Worm (Caenorhabditis elegans) whole organism, L3 larva: ENCODE measurements around the gene scl-5.
A peak's percentile ranks its signal among the peaks of the same experiment; 100 is the strongest.

ENCODE experiments used
- R02D3.7 ChIP-seq: fragments of 150-350 bp; optimal IDR thresholded peaks from 2 replicates; lab custom pipeline; 2014; ENCODE audit warnings: missing biosample characterization, missing genetic modification characterization
- ZK546.5 ChIP-seq: sonication (generic microtip); optimal IDR thresholded peaks from 2 replicates; lab custom pipeline; 2017; ENCODE audit warnings: missing biosample characterization, missing genetic modification characterization
- aly-2 ChIP-seq: fragments of 150-350 bp; optimal IDR thresholded peaks from 2 replicates; lab custom pipeline; 2014; ENCODE audit warnings: missing biosample characterization, missing genetic modification characterization
- ama-1 ChIP-seq: fragments of 150-350 bp; optimal IDR thresholded peaks from 2 replicates; lab custom pipeline; 2018
- ceh-16 ChIP-seq: sonication (generic microtip); optimal IDR thresholded peaks from 2 replicates; lab custom pipeline; 2017; ENCODE audit warnings: missing biosample characterization, missing genetic modification characterization
- ceh-82 ChIP-seq: fragments of 150-350 bp; optimal IDR thresholded peaks from 2 replicates; lab custom pipeline; 2014; ENCODE audit warnings: missing biosample characterization, missing genetic modification characterization
- ceh-9 ChIP-seq: sonication (generic microtip); optimal IDR thresholded peaks from 2 replicates; lab custom pipeline; 2018; ENCODE audit warnings: missing biosample characterization, missing genetic modification characterization
- daf-12 ChIP-seq: fragments of 150-350 bp; optimal IDR thresholded peaks from 2 replicates; lab custom pipeline; 2014; ENCODE audit warnings: missing biosample characterization, missing genetic modification reagents, missing genetic modification characterization
- egl-5 ChIP-seq: fragments of 150-350 bp; optimal IDR thresholded peaks from 2 replicates; lab custom pipeline; 2017; ENCODE audit warnings: missing biosample characterization, missing genetic modification reagents, missing genetic modification characterization, inconsistent platforms
- elt-1 ChIP-seq: fragments of 150-350 bp; optimal IDR thresholded peaks from 2 replicates; lab custom pipeline; 2014; ENCODE audit warnings: missing biosample characterization, missing genetic modification characterization
- elt-2 ChIP-seq: sonication (generic microtip); optimal IDR thresholded peaks from 2 replicates; lab custom pipeline; 2016; ENCODE audit warnings: missing genetic modification reagents, mild to moderate bottlenecking, missing genetic modification characterization, missing compliant biosample characterization
- elt-3 ChIP-seq, 3 experiments: fragments of 150-350 bp in 1 of 3; sonication (generic microtip) in 2 of 3; optimal IDR thresholded peaks; 2 replicates in 2 of 3; 4 replicates in 1 of 3; lab custom pipeline; 2014 to 2017; ENCODE audit warnings: missing biosample characterization in 3 of 3, missing genetic modification characterization in 3 of 3
- eor-1 ChIP-seq, 2 experiments: fragments of 150-350 bp; optimal IDR thresholded peaks; 2 replicates each; lab custom pipeline; 2014 to 2018; ENCODE audit warnings: missing biosample characterization in 2 of 2, missing genetic modification characterization in 2 of 2
- fkh-2 ChIP-seq: fragments of 150-350 bp; optimal IDR thresholded peaks from 2 replicates; lab custom pipeline; 2014; ENCODE audit warnings: missing biosample characterization, missing genetic modification reagents, missing genetic modification characterization
- fos-1 ChIP-seq: fragments of 150-350 bp; optimal IDR thresholded peaks from 2 replicates; lab custom pipeline; 2014; ENCODE audit warnings: missing biosample characterization, missing genetic modification characterization
- hmg-11 ChIP-seq: sonication (generic microtip); optimal IDR thresholded peaks from 2 replicates; lab custom pipeline; 2016; ENCODE audit warnings: missing genetic modification characterization, missing compliant biosample characterization
- jun-1 ChIP-seq: fragments of 150-350 bp; optimal IDR thresholded peaks from 2 replicates; lab custom pipeline; 2014; ENCODE audit warnings: missing biosample characterization, missing genetic modification reagents, missing genetic modification characterization
- lin-15B ChIP-seq: fragments of 150-350 bp; optimal IDR thresholded peaks from 2 replicates; lab custom pipeline; 2014; ENCODE audit warnings: missing biosample characterization, missing genetic modification characterization
- lin-39 ChIP-seq: fragments of 150-350 bp; optimal IDR thresholded peaks from 2 replicates; lab custom pipeline; 2018; ENCODE audit warnings: missing biosample characterization, missing genetic modification reagents, missing genetic modification characterization
- mml-1 ChIP-seq: fragments of 150-350 bp; sonication (generic microtip); optimal IDR thresholded peaks from 3 replicates; lab custom pipeline; 2014; ENCODE audit warnings: missing biosample characterization, missing genetic modification characterization
- nfya-1 ChIP-seq: sonication (generic microtip); optimal IDR thresholded peaks from 2 replicates; lab custom pipeline; 2017; ENCODE audit warnings: missing genetic modification characterization, mild to moderate bottlenecking, missing compliant biosample characterization, antibody characterized with exemption, moderate library complexity; ENCODE audit not compliant: insufficient read depth
- nhr-11 ChIP-seq: fragments of 150-350 bp; optimal IDR thresholded peaks from 2 replicates; lab custom pipeline; 2014; ENCODE audit warnings: missing biosample characterization, missing genetic modification characterization
- nhr-12 ChIP-seq: fragments of 150-350 bp; optimal IDR thresholded peaks from 2 replicates; lab custom pipeline; 2014; ENCODE audit warnings: missing biosample characterization, missing genetic modification characterization
- nhr-23 ChIP-seq: fragments of 150-350 bp; optimal IDR thresholded peaks from 2 replicates; lab custom pipeline; 2014; ENCODE audit warnings: missing biosample characterization, missing genetic modification reagents, missing genetic modification characterization
- nhr-237 ChIP-seq: fragments of 150-350 bp; optimal IDR thresholded peaks from 2 replicates; lab custom pipeline; 2014; ENCODE audit warnings: missing biosample characterization, missing genetic modification characterization
- nhr-25 ChIP-seq: sonication (generic microtip); optimal IDR thresholded peaks from 2 replicates; lab custom pipeline; 2017; ENCODE audit warnings: missing biosample characterization, missing genetic modification characterization
- nhr-28 ChIP-seq: fragments of 150-350 bp; optimal IDR thresholded peaks from 2 replicates; lab custom pipeline; 2014; ENCODE audit warnings: missing biosample characterization, missing genetic modification characterization
- nhr-67 ChIP-seq: fragments of 150-350 bp; optimal IDR thresholded peaks from 2 replicates; lab custom pipeline; 2014; ENCODE audit warnings: missing biosample characterization, missing genetic modification characterization
- nhr-76 ChIP-seq: fragments of 150-350 bp; sonication (generic microtip); optimal IDR thresholded peaks from 5 replicates; lab custom pipeline; 2014; ENCODE audit warnings: missing biosample characterization, missing genetic modification characterization
- nhr-77 ChIP-seq: fragments of 150-350 bp; optimal IDR thresholded peaks from 2 replicates; lab custom pipeline; 2014; ENCODE audit warnings: missing biosample characterization, missing genetic modification characterization
- pha-4 ChIP-seq: fragments of 150-350 bp; optimal IDR thresholded peaks from 2 replicates; lab custom pipeline; 2014; ENCODE audit warnings: missing biosample characterization, missing genetic modification reagents, missing genetic modification characterization
- pqm-1 ChIP-seq: fragments of 150-350 bp; optimal IDR thresholded peaks from 2 replicates; lab custom pipeline; 2017; ENCODE audit warnings: missing biosample characterization, missing genetic modification characterization, inconsistent platforms
- skn-1 ChIP-seq: fragments of 150-350 bp; optimal IDR thresholded peaks from 2 replicates; lab custom pipeline; 2014; ENCODE audit warnings: missing biosample characterization, missing genetic modification characterization
- snpc-4 ChIP-seq: fragments of 150-350 bp; optimal IDR thresholded peaks from 2 replicates; lab custom pipeline; 2014; ENCODE audit warnings: missing biosample characterization, missing genetic modification characterization
- tbx-2 ChIP-seq: sonication (generic microtip); optimal IDR thresholded peaks from 2 replicates; lab custom pipeline; 2016; ENCODE audit warnings: mild to moderate bottlenecking, missing genetic modification characterization, missing compliant biosample characterization
- zag-1 ChIP-seq: fragments of 150-350 bp; optimal IDR thresholded peaks from 2 replicates; lab custom pipeline; 2014; ENCODE audit warnings: missing biosample characterization, missing genetic modification characterization
- ztf-11 ChIP-seq: fragments of 150-350 bp; optimal IDR thresholded peaks from 2 replicates; lab custom pipeline; 2014; ENCODE audit warnings: missing biosample characterization, missing genetic modification characterization
- ztf-4 ChIP-seq: fragments of 150-350 bp; optimal IDR thresholded peaks from 2 replicates; lab custom pipeline; 2014; ENCODE audit warnings: missing biosample characterization, missing genetic modification characterization

Gene scl-5

ce11 chrIV:13025853-13026343, 37.9 kb upstream of the scl-5 start (continued):
- TF ChIP-seq zag-1 (tag; lab: Kevin White, UChicago) = no peak
- TF ChIP-seq elt-3 (tag; optimal IDR thresholded peaks at IDR 0.05; lab: Kevin White, UChicago) = no peak
- TF ChIP-seq elt-1 = peak; percentile 1

- TF ChIP-seq nhr-28 (tag; lab: Kevin White, UChicago) (no peak), lin-39 (tag; lab: Kevin White, UChicago) (no peak), fos-1 (tag; lab: Kevin White, UChicago) (no peak), elt-2 (tag; lab: Kevin White, UChicago) (peak; percentile 92), nhr-67 (tag; lab: Kevin White, UChicago) (no peak), elt-3 (tag; optimal IDR thresholded peaks at IDR 0.05; lab: Kevin White, UChicago) (no peak), nhr-77 (tag; lab: Kevin White, UChicago) (no peak), ztf-11 (no peak), jun-1 (tag; lab: Kevin White, UChicago) (peak; percentile 36), pqm-1 (tag; lab: Kevin White, UChicago) (peak; percentile 76), snpc-4 (tag; lab: Kevin White, UChicago) (no peak), mml-1 (tag; lab: Kevin White, UChicago) (no peak), ZK546.5 (tag; lab: Kevin White, UChicago) (no peak)
- TF ChIP-seq, all 47 proteins: peak for 3
Measured at ce11 chrIV:13026762-13027161, 37.1 kb upstream of the scl-5 start.

- TF ChIP-seq nhr-76 = no peak
- peak; percentile 4 for TF ChIP-seq pqm-1 (tag; lab: Kevin White, UChicago)
- TF ChIP-seq elt-2 (tag; lab: Kevin White, UChicago) = no peak
- TF ChIP-seq nhr-11 = no peak
- peak; percentile 18 for TF ChIP-seq nhr-25 (tag; lab: Kevin White, UChicago)
- no peak for TF ChIP-seq nhr-23 (tag; lab: Kevin White, UChicago)
Measured at ce11 chrIV:13027801-13028641, 35.8 kb upstream of the scl-5 start.

- TF ChIP-seq pha-4 (peak; percentile 22), elt-2 (tag; lab: Kevin White, UChicago) (peak; percentile 53), ama-1 (lab: Kevin White, UChicago) (no peak), ztf-11 (no peak)
Measured at ce11 chrIV:13028746-13029673, 34.8 kb upstream of the scl-5 start.

- no peak for TF ChIP-seq ama-1 (lab: Kevin White, UChicago)
- no peak for TF ChIP-seq skn-1 (tag; lab: Kevin White, UChicago)
- no peak for TF ChIP-seq jun-1 (tag; lab: Kevin White, UChicago)
- no peak for TF ChIP-seq nhr-237 (tag; lab: Kevin White, UChicago)
- TF ChIP-seq nhr-12 (tag; lab: Kevin White, UChicago) = no peak
- TF ChIP-seq elt-2 (tag; lab: Kevin White, UChicago) = no peak
- TF ChIP-seq ztf-4 = no peak
- TF ChIP-seq nhr-11 = no peak
- TF ChIP-seq lin-39 (tag; lab: Kevin White, UChicago) = peak; percentile 34
- TF ChIP-seq aly-2 = no peak
- TF ChIP-seq nfya-1 (tag; lab: Kevin White, UChicago) = peak; percentile 32
- no peak for TF ChIP-seq fos-1 (tag; lab: Kevin White, UChicago)
- no peak for TF ChIP-seq fkh-2 (tag; lab: Kevin White, UChicago)
- no peak for TF ChIP-seq zag-1 (tag; lab: Kevin White, UChicago)
- no peak for TF ChIP-seq pqm-1 (tag; lab: Kevin White, UChicago)
- TF ChIP-seq ceh-16 (tag; lab: Kevin White, UChicago) = no peak
- no peak for TF ChIP-seq snpc-4 (tag; lab: Kevin White, UChicago)
- no peak for TF ChIP-seq tbx-2 (tag; lab: Kevin White, UChicago)
- no peak for TF ChIP-seq egl-5 (tag; lab: Kevin White, UChicago)
- TF ChIP-seq daf-12 = no peak
- TF ChIP-seq lin-15B (tag; lab: Kevin White, UChicago) = peak; percentile 10
- TF ChIP-seq nhr-67 (tag; lab: Kevin White, UChicago) = no peak
- peak; percentile 30 for TF ChIP-seq nhr-25 (tag; lab: Kevin White, UChicago)
- TF ChIP-seq hmg-11 (tag; lab: Kevin White, UChicago) = peak; percentile 47
- no peak for TF ChIP-seq R02D3.7 (tag; lab: Kevin White, UChicago)
- no peak for TF ChIP-seq eor-1 (tag; optimal IDR thresholded peaks at IDR 0.05; lab: Kevin White, UChicago)
- no peak for TF ChIP-seq ceh-82 (tag; lab: Kevin White, UChicago)
- TF ChIP-seq pha-4 = no peak
- no peak for TF ChIP-seq ceh-9 (tag; lab: Kevin White, UChicago)
- TF ChIP-seq elt-3 (tag; optimal IDR thresholded peaks at IDR 0.05; lab: Kevin White, UChicago) = peak in 1 of 3 experiments; percentile 51
Measured at ce11 chrIV:13029674-13030466, 33.9 kb upstream of the scl-5 start.
